Worm (Caenorhabditis elegans) whole organism, L4 larva: ENCODE data around the gene acs-20.

Experiments used
- F10B5.3 ChIP-seq: sonication (generic microtip); optimal IDR thresholded peaks from 2 replicates; lab custom pipeline; 2016; ENCODE audit warnings: mild to moderate bottlenecking, missing genetic modification characterization, missing compliant biosample characterization
- F26F4.8 ChIP-seq: fragments of 200-800 bp; sonication (Bioruptor generic); conservative IDR thresholded peaks from 2 replicates; pipeline ENCODE4 v1.3.6; 2022; ENCODE audit warnings: missing genetic modification characterization, missing compliant biosample characterization
- R02D3.7 ChIP-seq: fragments of 150-350 bp; sonication (generic microtip); optimal IDR thresholded peaks from 3 replicates; lab custom pipeline; 2014; ENCODE audit warnings: missing biosample characterization, missing genetic modification characterization
- T26A8.4 ChIP-seq: fragments of 200-800 bp; sonication (Bioruptor generic); IDR thresholded peaks from 2 replicates; pipeline ENCODE4 v1.3.6; 2022; ENCODE audit warnings: missing genetic modification characterization, missing compliant biosample characterization
- Y105C5A.15 ChIP-seq: fragments of 200-800 bp; sonication (Bioruptor generic); IDR thresholded peaks from 2 replicates; pipeline ENCODE4 v1.3.6; 2022; ENCODE audit warnings: missing genetic modification characterization, missing compliant biosample characterization
- aha-1 ChIP-seq: fragments of 150-350 bp; peaks from one replicate; lab custom pipeline; 2014; ENCODE audit warnings: missing biosample characterization, missing genetic modification characterization
- aly-2 ChIP-seq: sonication (generic microtip); optimal IDR thresholded peaks from 2 replicates; lab custom pipeline; 2018; ENCODE audit warnings: missing biosample characterization, missing genetic modification characterization
- ama-1 ChIP-seq: fragments of 150-350 bp; optimal IDR thresholded peaks from 2 replicates; lab custom pipeline; 2014; ENCODE audit warnings: inconsistent platforms, mixed read lengths
- arid-1 ChIP-seq: fragments of 200-800 bp; sonication (Bioruptor generic); conservative IDR thresholded peaks from 2 replicates; pipeline ENCODE4 v1.3.6; 2022; ENCODE audit warnings: missing genetic modification reagents, missing genetic modification characterization, missing compliant biosample characterization
- attf-4 ChIP-seq: sonication (generic microtip); optimal IDR thresholded peaks from 3 replicates; lab custom pipeline; 2017; ENCODE audit warnings: missing biosample characterization, missing genetic modification characterization
- ceh-32 ChIP-seq: sonication (generic microtip); optimal IDR thresholded peaks from 2 replicates; lab custom pipeline; 2016; ENCODE audit warnings: mild to moderate bottlenecking, missing genetic modification characterization, missing compliant biosample characterization; ENCODE audit not compliant: poor library complexity
- ceh-44 ChIP-seq: fragments of 200-800 bp; sonication (Bioruptor generic); IDR thresholded peaks from 2 replicates; pipeline ENCODE4 v1.3.6; 2022; ENCODE audit warnings: missing genetic modification reagents, missing genetic modification characterization, missing compliant biosample characterization
- cey-2 ChIP-seq: sonication (generic microtip); optimal IDR thresholded peaks from 3 replicates; lab custom pipeline; 2017; ENCODE audit warnings: missing genetic modification characterization, mild to moderate bottlenecking, missing compliant biosample characterization, antibody characterized with exemption, borderline replicate concordance; ENCODE audit not compliant: insufficient read depth
- daf-12 ChIP-seq: fragments of 150-350 bp; optimal IDR thresholded peaks from 2 replicates; lab custom pipeline; 2014; ENCODE audit warnings: missing biosample characterization, missing genetic modification reagents, missing genetic modification characterization
- daf-8 ChIP-seq: fragments of 200-800 bp; sonication (Bioruptor generic); IDR thresholded peaks from 2 replicates; pipeline ENCODE4 v1.3.6; 2022; ENCODE audit warnings: missing genetic modification characterization, missing compliant biosample characterization
- dmd-6 ChIP-seq: fragments of 200-800 bp; sonication (Bioruptor generic); IDR thresholded peaks from 2 replicates; pipeline ENCODE4 v1.3.6; 2022; ENCODE audit warnings: missing genetic modification reagents, missing genetic modification characterization, missing compliant biosample characterization
- dmd-8 ChIP-seq: fragments of 200-800 bp; sonication (Bioruptor generic); IDR thresholded peaks from 2 replicates; pipeline ENCODE4 v1.3.6; 2022; ENCODE audit warnings: missing genetic modification characterization, missing compliant biosample characterization
- duxl-1 ChIP-seq: sonication (generic microtip); optimal IDR thresholded peaks from 2 replicates; lab custom pipeline; 2016; ENCODE audit warnings: mild to moderate bottlenecking, missing genetic modification characterization, moderate library complexity, missing compliant biosample characterization; ENCODE audit not compliant: poor library complexity
- dve-1 ChIP-seq: sonication (generic microtip); optimal IDR thresholded peaks from 2 replicates; lab custom pipeline; 2017; ENCODE audit warnings: antibody characterized with exemption, mild to moderate bottlenecking, missing genetic modification characterization, missing compliant biosample characterization; ENCODE audit not compliant: insufficient read depth
- egl-43 ChIP-seq: fragments of 200-800 bp; sonication (Bioruptor generic); IDR thresholded peaks from 2 replicates; pipeline ENCODE4 v1.3.6; 2022; ENCODE audit warnings: missing genetic modification reagents, missing genetic modification characterization, missing compliant biosample characterization
- fos-1 ChIP-seq: fragments of 150-350 bp; optimal IDR thresholded peaks from 2 replicates; lab custom pipeline; 2014; ENCODE audit warnings: missing biosample characterization, missing genetic modification characterization
- gei-8 ChIP-seq: fragments of 200-800 bp; sonication (Bioruptor generic); optimal IDR thresholded peaks from 2 replicates; lab custom pipeline; 2018; ENCODE audit warnings: mild to moderate bottlenecking, missing genetic modification characterization, missing compliant biosample characterization
- hif-1 ChIP-seq, 2 experiments: sonication (generic microtip); optimal IDR thresholded peaks; 2 replicates each; lab custom pipeline; 2016 to 2017; ENCODE audit warnings: missing compliant biosample characterization in 2 of 2, missing genetic modification characterization in 2 of 2, missing genetic modification reagents in 2 of 2, missing genotype in 2 of 2, mild to moderate bottlenecking in 1 of 2
- hlh-30 ChIP-seq: sonication (generic microtip); optimal IDR thresholded peaks from 2 replicates; lab custom pipeline; 2017; ENCODE audit warnings: antibody characterized with exemption, mild to moderate bottlenecking, missing genetic modification characterization, missing compliant biosample characterization; ENCODE audit not compliant: insufficient read depth
- jun-1 ChIP-seq: fragments of 150-350 bp; optimal IDR thresholded peaks from 2 replicates; lab custom pipeline; 2014; ENCODE audit warnings: missing biosample characterization, missing genetic modification reagents, missing genetic modification characterization
- lim-7 ChIP-seq: fragments of 200-800 bp; sonication (Bioruptor generic); IDR thresholded peaks from 2 replicates; pipeline ENCODE4 v1.3.6; 2022; ENCODE audit warnings: missing genetic modification characterization, missing compliant biosample characterization
- lin-1 ChIP-seq: fragments of 200-800 bp; sonication (Bioruptor generic); IDR thresholded peaks from 2 replicates; pipeline ENCODE4 v1.3.6; 2022; ENCODE audit warnings: missing genetic modification reagents, missing genetic modification characterization, missing compliant biosample characterization
- lin-39 ChIP-seq: fragments of 150-350 bp; optimal IDR thresholded peaks from 2 replicates; lab custom pipeline; 2014; ENCODE audit warnings: missing biosample characterization, missing genetic modification reagents, missing genetic modification characterization
- lsy-2 ChIP-seq, 2 experiments: fragments of 150-350 bp in 1 of 2; sonication (generic microtip) in 1 of 2; optimal IDR thresholded peaks; 2 replicates each; lab custom pipeline; 2014 to 2017; ENCODE audit warnings: missing biosample characterization in 2 of 2, missing genetic modification characterization in 2 of 2
- mdl-1 ChIP-seq, 2 experiments: fragments of 150-350 bp in 1 of 2; sonication (generic microtip) in 1 of 2; optimal IDR thresholded peaks; 2 replicates each; lab custom pipeline; 2014 to 2017; ENCODE audit warnings: missing biosample characterization in 2 of 2, missing genetic modification characterization in 2 of 2
- mxl-2 ChIP-seq: fragments of 200-800 bp; sonication (Bioruptor generic); conservative IDR thresholded peaks from 2 replicates; pipeline ENCODE4 v1.3.6; 2022; ENCODE audit warnings: missing genetic modification reagents, missing genetic modification characterization, missing compliant biosample characterization
- mxl-3 ChIP-seq: fragments of 200-800 bp; sonication (Bioruptor generic); optimal IDR thresholded peaks from 2 replicates; lab custom pipeline; 2018; ENCODE audit warnings: mild to moderate bottlenecking, missing genetic modification characterization, missing compliant biosample characterization
- nhr-102 ChIP-seq: sonication (generic microtip); optimal IDR thresholded peaks from 2 replicates; lab custom pipeline; 2016; ENCODE audit warnings: mild to moderate bottlenecking, missing genetic modification characterization, moderate library complexity, missing compliant biosample characterization
- nhr-11 ChIP-seq: fragments of 150-350 bp; optimal IDR thresholded peaks from 2 replicates; lab custom pipeline; 2014; ENCODE audit warnings: missing biosample characterization, missing genetic modification characterization
- nhr-28 ChIP-seq: fragments of 150-350 bp; optimal IDR thresholded peaks from 2 replicates; lab custom pipeline; 2014; ENCODE audit warnings: missing biosample characterization, missing genetic modification characterization
- nhr-41 ChIP-seq: fragments of 200-800 bp; sonication (Bioruptor generic); IDR thresholded peaks from 2 replicates; pipeline ENCODE4 v1.3.6; 2022; ENCODE audit warnings: missing genetic modification reagents, missing genetic modification characterization, missing compliant biosample characterization
- nhr-48 ChIP-seq: sonication (generic microtip); optimal IDR thresholded peaks from 2 replicates; lab custom pipeline; 2016; ENCODE audit warnings: mild to moderate bottlenecking, missing genetic modification characterization, missing compliant biosample characterization
- nhr-76 ChIP-seq: fragments of 150-350 bp; optimal IDR thresholded peaks from 2 replicates; lab custom pipeline; 2014; ENCODE audit warnings: missing biosample characterization, missing genetic modification characterization
- pha-4 ChIP-seq, 2 experiments: fragments of 150-350 bp in 1 of 2; fragments of 200-800 bp in 1 of 2; sonication (Bioruptor generic) in 1 of 2; IDR thresholded peaks in 1 of 2; optimal IDR thresholded peaks in 1 of 2; 2 replicates each; pipeline versions ENCODE4 v1.3.6 to Lab custom; 2014 to 2022; ENCODE audit warnings: missing genetic modification characterization in 2 of 2, missing genetic modification reagents in 2 of 2, missing biosample characterization in 1 of 2, missing compliant biosample characterization in 1 of 2
- skn-1 ChIP-seq: fragments of 150-350 bp; optimal IDR thresholded peaks from 2 replicates; lab custom pipeline; 2014; ENCODE audit warnings: missing biosample characterization, missing genetic modification characterization
- snpc-1.2 ChIP-seq: fragments of 200-800 bp; sonication (Bioruptor generic); IDR thresholded peaks from 2 replicates; pipeline ENCODE4 v1.3.6; 2022; ENCODE audit warnings: missing genetic modification reagents, missing genetic modification characterization, missing compliant biosample characterization
- snpc-4 ChIP-seq: fragments of 150-350 bp; optimal IDR thresholded peaks from 2 replicates; lab custom pipeline; 2014; ENCODE audit warnings: missing biosample characterization, missing genetic modification characterization
- spr-1 ChIP-seq: sonication (generic microtip); optimal IDR thresholded peaks from 2 replicates; lab custom pipeline; 2016; ENCODE audit warnings: mild to moderate bottlenecking, missing genetic modification characterization, missing compliant biosample characterization
- tag-97 ChIP-seq: fragments of 200-800 bp; sonication (Bioruptor generic); IDR thresholded peaks from 2 replicates; pipeline ENCODE4 v1.3.6; 2022; ENCODE audit warnings: missing genetic modification characterization, missing compliant biosample characterization
- tra-1 ChIP-seq: fragments of 200-800 bp; sonication (Bioruptor generic); IDR thresholded peaks from 2 replicates; pipeline ENCODE4 v1.3.6; 2022; ENCODE audit warnings: missing genetic modification reagents, missing genetic modification characterization, missing compliant biosample characterization
- unc-130 ChIP-seq: sonication (generic microtip); optimal IDR thresholded peaks from 2 replicates; lab custom pipeline; 2016; ENCODE audit warnings: missing genetic modification reagents, missing genetic modification characterization, missing compliant biosample characterization
- vab-7 ChIP-seq: fragments of 200-800 bp; sonication (Bioruptor generic); IDR thresholded peaks from 2 replicates; pipeline ENCODE4 v1.3.6; 2022; ENCODE audit warnings: missing genetic modification reagents, missing genetic modification characterization, missing compliant biosample characterization
- zag-1 ChIP-seq: fragments of 150-350 bp; optimal IDR thresholded peaks from 2 replicates; lab custom pipeline; 2014; ENCODE audit warnings: missing biosample characterization, missing genetic modification characterization
- zip-2 ChIP-seq: fragments of 150-350 bp; optimal IDR thresholded peaks from 2 replicates; lab custom pipeline; 2014; ENCODE audit warnings: missing biosample characterization, missing genetic modification characterization

The acs-20 gene

DNA sequence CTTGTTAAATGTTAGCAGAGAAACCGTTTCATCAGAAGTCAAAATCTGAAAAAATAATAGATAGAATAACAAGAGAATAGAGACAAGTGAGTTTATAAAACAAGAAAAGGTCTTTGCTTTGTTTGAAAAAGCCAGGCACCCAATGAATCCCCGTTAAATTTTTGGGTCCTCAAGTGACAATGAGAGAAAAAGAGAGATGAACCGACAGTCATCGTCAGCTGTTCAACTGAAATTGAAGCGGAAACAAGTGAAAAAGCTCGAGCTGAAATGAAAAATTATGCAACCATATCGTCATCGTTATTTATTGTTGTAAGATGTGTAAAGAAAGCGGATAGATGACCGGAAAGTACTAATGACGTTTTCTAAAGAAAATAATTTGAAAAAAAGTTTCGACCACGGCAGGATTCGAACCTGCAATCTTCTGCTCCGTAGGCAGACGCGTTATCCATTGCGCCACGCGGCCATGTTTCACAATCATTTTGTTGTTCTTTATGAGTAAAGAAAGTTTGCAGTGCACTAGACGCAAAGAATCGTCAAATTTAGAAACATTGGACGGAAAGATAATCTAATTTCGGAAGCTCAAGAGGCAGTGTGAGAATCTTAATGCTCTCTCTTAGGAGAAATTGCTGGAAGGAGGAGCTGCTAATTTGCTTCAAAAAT, 19.2 kb upstream of the acs-20 start, which contains the start of gene F08G5.3 (continued):
- peak; percentile 37 for TF ChIP-seq duxl-1
- no peak for TF ChIP-seq ceh-32 (tag; lab: Kevin White, UChicago)
- no peak for TF ChIP-seq zip-2 (tag; lab: Kevin White, UChicago)
- TF ChIP-seq mdl-1 (tag; optimal IDR thresholded peaks at IDR 0.05; lab: Kevin White, UChicago), result no peak
- TF ChIP-seq daf-12 (tag; lab: Kevin White, UChicago), result no peak
- no peak for TF ChIP-seq jun-1 (tag; lab: Kevin White, UChicago)
- TF ChIP-seq snpc-4 (tag; lab: Kevin White, UChicago), result no peak
- TF ChIP-seq lsy-2 (tag; optimal IDR thresholded peaks at IDR 0.05; lab: Kevin White, UChicago), result peak in 1 of 2 experiments; percentile 58
- no peak for TF ChIP-seq ama-1 (lab: Kevin White, UChicago)
- 0 out of 2 replicates have a peak, but pooled peaks have one; percentile 43 for TF ChIP-seq ceh-44
- TF ChIP-seq unc-130 (GFP tag; lab: Kevin White, UChicago), result peak; percentile 68
- peak; percentile 91 for TF ChIP-seq pha-4 (GFP tag; IDR thresholded peaks at IDR 0.05; lab: Robert Waterston, UW)
- TF ChIP-seq pha-4 (tag; optimal IDR thresholded peaks at IDR 0.05; lab: Kevin White, UChicago), result no peak
- no peak for TF ChIP-seq cey-2
- peak; percentile 59 for TF ChIP-seq hlh-30
- TF ChIP-seq fos-1 (tag; lab: Kevin White, UChicago), result no peak
- peak; percentile 46 for TF ChIP-seq dmd-6 (GFP tag; lab: Robert Waterston, UW)
- TF ChIP-seq attf-4 (tag; lab: Kevin White, UChicago), result no peak
- TF ChIP-seq mxl-3 (GFP tag; lab: Kevin White, UChicago), result no peak
- peak; percentile 15 for TF ChIP-seq nhr-28
- peak; percentile 85; the same call in 1 of the 2 replicates for TF ChIP-seq Y105C5A.15
- TF ChIP-seq hif-1 (tag; optimal IDR thresholded peaks at IDR 0.05; lab: Kevin White, UChicago), result peak in 1 of 2 experiments; percentile 33
- peak; percentile 65 for TF ChIP-seq nhr-102 (tag; lab: Kevin White, UChicago)
- no peak for TF ChIP-seq R02D3.7 (tag; lab: Kevin White, UChicago)
- peak; percentile 91 for TF ChIP-seq egl-43 (GFP tag; lab: Robert Waterston, UW)
- no peak for TF ChIP-seq spr-1 (tag; lab: Kevin White, UChicago)
- TF ChIP-seq mxl-2 (GFP tag; lab: Robert Waterston, UW), result 0 out of 2 replicates have a peak, but pooled peaks have one; percentile 34
- TF ChIP-seq aha-1 (tag; lab: Kevin White, UChicago), result no peak
- TF ChIP-seq T26A8.4, result peak; percentile 67
- peak; percentile 23 for TF ChIP-seq nhr-48 (tag; lab: Kevin White, UChicago)
- no peak for TF ChIP-seq zag-1 (tag; lab: Kevin White, UChicago)
- TF ChIP-seq gei-8 (GFP tag; lab: Kevin White, UChicago), result peak; percentile 72
- peak; percentile 82 for TF ChIP-seq dmd-8 (GFP tag; lab: Robert Waterston, UW)
- peak; percentile 86 for TF ChIP-seq arid-1 (GFP tag; lab: Robert Waterston, UW)
- TF ChIP-seq nhr-76, result no peak
- TF ChIP-seq nhr-41 (GFP tag; lab: Robert Waterston, UW), result peak; percentile 45; the same call in 1 of the 2 replicates
- no peak for TF ChIP-seq aly-2 (tag; lab: Kevin White, UChicago)
- TF ChIP-seq tag-97 (GFP tag; lab: Robert Waterston, UW), result no peak
- TF ChIP-seq snpc-1.2 (GFP tag; lab: Robert Waterston, UW), result peak; percentile 91
- TF ChIP-seq daf-8, result no peak
- no peak for TF ChIP-seq F10B5.3 (tag; lab: Kevin White, UChicago)
- no peak for TF ChIP-seq skn-1 (tag; lab: Kevin White, UChicago)
- no peak for TF ChIP-seq lin-39
- peak; percentile 91 for TF ChIP-seq vab-7 (GFP tag; lab: Robert Waterston, UW)
- TF ChIP-seq lin-1, result peak; percentile 55; the same call in 1 of the 2 replicates
- no peak for TF ChIP-seq nhr-11 (tag; lab: Kevin White, UChicago)
- peak; percentile 95 for TF ChIP-seq lim-7 (GFP tag; lab: Robert Waterston, UW)
- TF ChIP-seq dve-1 (tag; lab: Kevin White, UChicago), result peak; percentile 52
- TF ChIP-seq tra-1 (GFP tag; lab: Robert Waterston, UW), result peak; percentile 78
- peak; percentile 90 for TF ChIP-seq F26F4.8 (GFP tag; lab: Robert Waterston, UW)
